Worm (Caenorhabditis elegans) whole organism, mixed stage, embryonic: ENCODE data around the gene B0563.1.

Source experiments
- drap-1 ChIP-seq: fragments of 200-800 bp; sonication (Bioruptor generic); optimal IDR thresholded peaks from 3 replicates; lab custom pipeline; 2018; ENCODE audit warnings: mild to moderate bottlenecking, missing genetic modification characterization, missing compliant biosample characterization
- hlh-1 ChIP-seq: fragments of 150-350 bp; optimal IDR thresholded peaks from 2 replicates; lab custom pipeline; 2014; ENCODE audit warnings: missing biosample characterization, missing genetic modification reagents, missing genetic modification characterization
- lin-13 ChIP-seq: fragments of 150-350 bp; optimal IDR thresholded peaks from 2 replicates; lab custom pipeline; 2014; ENCODE audit warnings: missing biosample characterization, missing genetic modification characterization
- nhr-12 ChIP-seq: fragments of 150-350 bp; optimal IDR thresholded peaks from 2 replicates; lab custom pipeline; 2014; ENCODE audit warnings: missing biosample characterization, missing genetic modification characterization
- nhr-28 ChIP-seq: fragments of 150-350 bp; optimal IDR thresholded peaks from 2 replicates; lab custom pipeline; 2014; ENCODE audit warnings: missing biosample characterization, missing genetic modification characterization
- nhr-76 ChIP-seq: sonication (generic microtip); optimal IDR thresholded peaks from 2 replicates; lab custom pipeline; 2017; ENCODE audit warnings: missing biosample characterization, missing genetic modification characterization
- sem-2 ChIP-seq: fragments of 200-800 bp; sonication (Bioruptor generic); optimal IDR thresholded peaks from 2 replicates; lab custom pipeline; 2018; ENCODE audit warnings: mild to moderate bottlenecking, missing genetic modification characterization, missing compliant biosample characterization
- tbx-8 ChIP-seq: fragments of 200-800 bp; sonication (Bioruptor generic); optimal IDR thresholded peaks from 2 replicates; lab custom pipeline; 2018; ENCODE audit warnings: mild to moderate bottlenecking, missing genetic modification characterization, moderate library complexity, missing compliant biosample characterization

DNA sequence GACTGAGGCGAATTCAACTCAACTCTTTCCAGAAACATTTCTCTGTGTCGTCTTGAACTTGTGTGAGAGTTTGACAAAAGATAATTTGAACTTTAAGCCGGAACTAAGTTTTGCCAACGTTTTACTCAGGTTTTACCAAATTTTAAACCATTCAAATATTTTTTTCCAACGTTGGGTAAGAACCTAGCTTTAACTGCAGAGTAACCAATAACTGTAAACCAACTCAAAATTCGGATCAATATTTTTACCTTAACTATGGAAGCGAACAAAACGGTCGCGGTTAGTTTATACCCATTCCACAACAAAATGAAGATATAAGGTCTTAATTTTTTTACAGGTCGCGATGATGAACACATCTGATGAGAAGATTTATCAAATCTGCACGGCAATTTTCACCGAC lies 1.4 kb downstream of the B0563.1 start:
- TF ChIP-seq tbx-8 (GFP tag; lab: Kevin White, UChicago) (no peak), hlh-1 (tag; lab: Kevin White, UChicago) (no peak), drap-1 (no peak), nhr-76 (no peak), nhr-12 (tag; lab: Kevin White, UChicago) (no peak), lin-13 (tag; lab: Kevin White, UChicago) (no peak), nhr-28 (tag; lab: Kevin White, UChicago) (no peak), sem-2 (GFP tag; lab: Kevin White, UChicago) (no peak)
